Fruit fly (Drosophila melanogaster) ovary, adult (tissue): ENCODE measurements around the gene CG3534.
A peak's percentile ranks its signal among the peaks of the same experiment; 100 is the strongest.

Experiments
- CG17801 ChIP-seq: fragments of 200-800 bp; optimal IDR thresholded peaks from 2 replicates; lab custom pipeline; 2019; ENCODE audit warnings: missing biosample characterization, mild to moderate bottlenecking, missing genetic modification characterization, moderate library complexity; ENCODE audit not compliant: partially characterized antibody

CG3534 gene

dm6 chr3R:17014276-17014675, 18.0 kb downstream of the CG3534 start, which contains the start of gene Pxd:
Pxd (plus strand) TSS chr3R:17014576.
- TF ChIP-seq CG17801 (GFP tag; lab: Kevin White, UChicago): no peak

- TF ChIP-seq CG17801 (GFP tag; lab: Kevin White, UChicago): no peak
Measured at dm6 chr3R:17016193-17016592, 19.9 kb downstream of the CG3534 start.

dm6 chr3R:17018902-17019527, 22.8 kb downstream of the CG3534 start:
- no peak for TF ChIP-seq CG17801 (GFP tag; lab: Kevin White, UChicago)

DNA sequence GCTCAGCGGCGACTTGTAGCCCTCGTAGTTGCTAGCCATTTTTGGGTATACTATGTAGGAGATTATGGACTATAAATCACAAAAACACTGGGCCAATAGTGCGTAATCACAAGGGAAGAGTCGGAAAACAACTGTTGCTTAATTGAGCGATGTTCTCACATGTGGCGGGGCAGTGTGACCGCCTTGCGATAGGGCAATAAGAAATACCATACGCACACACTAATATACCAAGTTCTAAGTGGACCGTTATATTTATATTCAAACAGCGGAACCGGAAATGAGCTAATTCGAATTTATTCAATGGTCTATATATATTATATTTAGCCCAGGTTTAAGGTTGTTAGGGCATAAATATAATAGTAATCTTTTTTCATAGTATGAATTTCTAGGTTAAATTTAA, 24.7 kb downstream of the CG3534 start, which contains the start of gene Adsl:
TSS of gene Adsl (minus strand) at position 165 of the 400 bp plus-strand sequence.
- TF ChIP-seq CG17801 (GFP tag; lab: Kevin White, UChicago): peak; percentile 85

dm6 chr3R:17028393-17028792, 32.1 kb downstream of the CG3534 start, which contains the start of gene CG5225:
CG5225 (plus strand) TSS chr3R:17028693.
- TF ChIP-seq CG17801 (GFP tag; lab: Kevin White, UChicago): no peak

dm6 chr3R:17029796-17030195, 33.5 kb downstream of the CG3534 start:
- no peak for TF ChIP-seq CG17801 (GFP tag; lab: Kevin White, UChicago)

DNA sequence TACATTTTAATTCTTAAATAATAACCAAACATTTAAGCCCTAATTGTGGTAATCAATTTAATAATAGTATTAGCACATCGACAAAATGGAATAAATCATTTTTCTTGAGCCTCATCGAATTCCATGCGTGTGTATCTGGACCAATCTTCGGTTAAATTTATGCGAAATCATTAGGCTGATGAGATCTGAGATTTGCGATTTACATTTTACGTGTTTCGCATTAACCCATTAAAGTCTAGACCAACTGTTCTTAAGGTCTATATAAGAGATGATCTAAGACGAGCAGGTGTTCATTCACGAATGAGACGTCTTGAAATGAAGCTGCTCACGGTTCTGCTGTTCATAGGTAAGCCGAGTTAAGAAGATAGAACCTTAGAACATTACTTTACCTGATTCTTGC, 35.3 kb downstream of the CG3534 start, which contains the start of gene CG31268:
TSS of gene CG31268 (plus strand) at position 301 of the 400 bp plus-strand sequence.
- no peak for TF ChIP-seq CG17801 (GFP tag; lab: Kevin White, UChicago)

DNA sequence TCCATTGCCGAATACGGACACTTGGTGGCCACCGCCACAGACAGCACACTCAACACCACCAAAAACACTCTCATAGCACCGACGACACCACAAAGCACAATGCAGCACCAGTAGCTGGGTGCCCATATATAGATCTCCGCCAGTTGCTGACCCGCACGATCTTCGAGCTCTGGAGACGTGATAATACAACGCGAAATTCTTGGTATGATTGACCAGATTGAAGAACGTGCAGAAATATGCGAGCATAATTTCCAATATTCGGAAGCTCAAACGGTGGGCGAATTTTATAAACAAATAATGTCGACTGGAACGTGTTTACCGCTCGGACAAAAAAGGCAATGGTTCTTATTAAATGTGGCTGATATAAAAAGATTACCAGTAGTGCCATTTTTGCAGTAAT, 39.7 kb downstream of the CG3534 start, which contains the start of gene CG4009:
TSS of gene CG4009 (minus strand) at position 101 of the 400 bp plus-strand sequence.
- no peak for TF ChIP-seq CG17801 (GFP tag; lab: Kevin White, UChicago)

dm6 chr3R:17039993-17040807, 44.0 kb downstream of the CG3534 start, which contains the start of the genes CG18213 and Trm7-32:
CG18213 (minus strand) TSS chr3R:17040203.
Trm7-32 (plus strand) TSS chr3R:17040682.
- TF ChIP-seq CG17801 (GFP tag; lab: Kevin White, UChicago): no peak

DNA sequence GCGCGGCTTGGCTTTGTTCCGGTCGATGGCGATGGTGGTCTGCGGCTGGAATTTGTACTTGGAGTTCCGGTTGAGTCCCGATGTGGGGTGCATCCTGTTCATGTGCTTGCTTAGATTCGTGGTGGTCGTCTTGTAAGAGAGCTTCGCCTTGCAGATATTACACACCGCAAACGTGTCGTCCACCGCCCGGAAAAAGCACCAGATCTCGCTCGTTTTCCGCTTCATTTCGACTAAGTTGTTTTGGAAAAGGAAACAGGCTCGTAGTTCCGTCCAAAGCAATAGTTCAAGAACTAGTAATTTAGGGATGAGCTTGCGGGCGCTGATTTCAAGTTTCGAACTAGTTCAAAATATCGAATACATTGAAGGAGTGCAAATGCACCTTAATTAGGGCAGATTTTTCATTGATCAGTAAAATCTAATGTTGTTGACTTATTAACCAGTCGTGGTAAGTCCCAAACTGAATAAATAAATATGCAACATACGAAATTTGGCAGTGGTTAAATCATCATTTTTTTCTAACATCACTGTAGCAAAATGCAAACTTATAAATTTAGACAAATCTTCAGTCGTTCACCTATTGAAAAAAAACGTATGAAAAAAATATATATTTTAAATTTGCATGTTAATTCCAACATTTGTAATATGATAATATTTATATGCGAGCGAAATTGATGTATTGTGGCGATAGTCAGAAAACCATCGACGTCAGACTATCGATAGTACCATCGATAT, 46.8 kb downstream of the CG3534 start, which contains the start of the genes bdwf and Patr-1:
TSS of gene bdwf (minus strand) at position 299 of the 732 bp plus-strand sequence.
TSS of gene Patr-1 (plus strand) at position 727 of the 732 bp plus-strand sequence.
- no peak for TF ChIP-seq CG17801 (GFP tag; lab: Kevin White, UChicago)

dm6 chr3R:17043570-17043923, 47.3 kb downstream of the CG3534 start:
- no peak for TF ChIP-seq CG17801 (GFP tag; lab: Kevin White, UChicago)

dm6 chr3R:17048867-17049266, 52.6 kb downstream of the CG3534 start:
- TF ChIP-seq CG17801 (GFP tag; lab: Kevin White, UChicago): no peak
